Fruit fly (Drosophila melanogaster): ENCODE results near the gene TrxT.
A peak's percentile ranks its signal among the peaks of the same experiment; 100 is the strongest.

The TrxT gene

dm6 chrX:5329266-5329898, 17.7 kb upstream of the TrxT start, which contains the start of the genes CG3309 and XRCC1 (continued):
- peak; percentile 55 for TF ChIP-seq nmo (GFP tag; optimal IDR thresholded peaks at IDR 0.05)
- peak; percentile 33 for TF ChIP-seq CG8388 (GFP tag; optimal IDR thresholded peaks at IDR 0.05)
- 0 out of 2 replicates have a peak, but pooled peaks have one; percentile 49 for TF ChIP-seq seq (GFP tag; IDR thresholded peaks at IDR 0.05)
- peak; percentile 59 for TF ChIP-seq CG11504 (tag; optimal IDR thresholded peaks at IDR 0.05)
- TF ChIP-seq z (GFP tag; IDR thresholded peaks at IDR 0.05) = no peak
- peak; percentile 72 for TF ChIP-seq gem (tag; optimal IDR thresholded peaks at IDR 0.05)
- peak; percentile 76 for TF ChIP-seq CG7963 (GFP tag; IDR thresholded peaks at IDR 0.05; ENCODE audit: partially characterized antibody)
- peak; percentile 68 for TF ChIP-seq CG6689 (GFP tag; IDR thresholded peaks at IDR 0.05)
- TF ChIP-seq Pdp1 (GFP tag; optimal IDR thresholded peaks at IDR 0.05) = peak in 1 of 2 experiments; percentile 15
- peak; percentile 92 for TF ChIP-seq Dll (GFP tag; IDR thresholded peaks at IDR 0.05; ENCODE audit: partially characterized antibody)
- TF ChIP-seq Bgb (GFP tag; IDR thresholded peaks at IDR 0.05; ENCODE audit: partially characterized antibody) = peak; percentile 80
- TF ChIP-seq Nf-YC (tag; optimal IDR thresholded peaks at IDR 0.05) = peak; percentile 50
- TF ChIP-seq CG2712 (tag; optimal IDR thresholded peaks at IDR 0.05) = peak; percentile 71
- peak; percentile 69 for TF ChIP-seq vvl (GFP tag; IDR thresholded peaks at IDR 0.05)
- no peak for TF ChIP-seq Bdp1 (GFP tag; optimal IDR thresholded peaks at IDR 0.05)
- peak; percentile 50; the same call in 1 of the 2 replicates for TF ChIP-seq sob (GFP tag; IDR thresholded peaks at IDR 0.05)
- TF ChIP-seq CG2129 (GFP tag; IDR thresholded peaks at IDR 0.05; ENCODE audit: partially characterized antibody) = peak; percentile 78
- TF ChIP-seq tll (GFP tag; optimal IDR thresholded peaks at IDR 0.05) = no peak
- no peak for TF ChIP-seq HmgD (GFP tag; optimal IDR thresholded peaks at IDR 0.05)
- TF ChIP-seq CkIIα-i1 (GFP tag; IDR thresholded peaks at IDR 0.05) = no peak
- TF ChIP-seq Abd-B (GFP tag; optimal IDR thresholded peaks at IDR 0.05) = peak; percentile 34
- TF ChIP-seq ken (GFP tag; IDR thresholded peaks at IDR 0.05) = peak; percentile 61; the same call in 2 of the 3 replicates
- peak; percentile 47 for TF ChIP-seq unpg (GFP tag; optimal IDR thresholded peaks at IDR 0.05)
- TF ChIP-seq Awh (GFP tag; IDR thresholded peaks at IDR 0.05) = no peak
- TF ChIP-seq bbx (GFP tag; IDR thresholded peaks at IDR 0.05; ENCODE audit: partially characterized antibody) = peak; percentile 76
- no peak for TF ChIP-seq cg (GFP tag; optimal IDR thresholded peaks at IDR 0.05)
- TF ChIP-seq CG10462 (GFP tag; optimal IDR thresholded peaks at IDR 0.05) = peak; percentile 24
- 0 out of 2 replicates have a peak, but pooled peaks have one; percentile 25 for TF ChIP-seq CG4730 (GFP tag; IDR thresholded peaks at IDR 0.05)
- no peak for TF ChIP-seq Hr78 (GFP tag; optimal IDR thresholded peaks at IDR 0.05)
- TF ChIP-seq CG10267 (tag; optimal IDR thresholded peaks at IDR 0.05) = peak; percentile 89
- TF ChIP-seq Drgx (GFP tag; IDR thresholded peaks at IDR 0.05) = 0 out of 2 replicates have a peak, but pooled peaks have one; percentile 36
- no peak for TF ChIP-seq Camta (GFP tag; optimal IDR thresholded peaks at IDR 0.05)
- TF ChIP-seq NfI (GFP tag; optimal IDR thresholded peaks at IDR 0.05) = peak; percentile 25
- peak; percentile 22 for TF ChIP-seq YL-1 (GFP tag; optimal IDR thresholded peaks at IDR 0.05)
- peak; percentile 95 for TF ChIP-seq Blimp-1 (GFP tag; optimal IDR thresholded peaks at IDR 0.05)
- peak; percentile 23 for TF ChIP-seq CG18619 (GFP tag; optimal IDR thresholded peaks at IDR 0.05)
- TF ChIP-seq CG6813 (GFP tag; optimal IDR thresholded peaks at IDR 0.05) = peak; percentile 0
- TF ChIP-seq CG7357 (GFP tag; IDR thresholded peaks at IDR 0.05) = peak; percentile 33; the same call in 1 of the 3 replicates
- TF ChIP-seq CG14014 (GFP tag; IDR thresholded peaks at IDR 0.05) = peak; percentile 55; the same call in 1 of the 2 replicates
- peak; percentile 58 for TF ChIP-seq dmrt11E (tag; optimal IDR thresholded peaks at IDR 0.05)
- no peak for TF ChIP-seq NFAT (GFP tag; IDR thresholded peaks at IDR 0.05)
- TF ChIP-seq CG9437 (GFP tag; optimal IDR thresholded peaks at IDR 0.05) = peak; percentile 36
- peak; percentile 64 for TF ChIP-seq CG2678 (tag; optimal IDR thresholded peaks at IDR 0.05)
- TF ChIP-seq Mad (GFP tag; optimal IDR thresholded peaks at IDR 0.05) = peak; percentile 34
- TF ChIP-seq CG14710 (tag; optimal IDR thresholded peaks at IDR 0.05) = peak; percentile 65
- no peak for TF ChIP-seq CG17802 (tag; optimal IDR thresholded peaks at IDR 0.05)
- no peak for TF ChIP-seq toy (GFP tag; IDR thresholded peaks at IDR 0.05)
- TF ChIP-seq NC2α (GFP tag; optimal IDR thresholded peaks at IDR 0.05) = no peak

Measured in whole organism, embryonic.